Fruit fly (Drosophila melanogaster): ENCODE measurements around the gene Med.

DNA sequence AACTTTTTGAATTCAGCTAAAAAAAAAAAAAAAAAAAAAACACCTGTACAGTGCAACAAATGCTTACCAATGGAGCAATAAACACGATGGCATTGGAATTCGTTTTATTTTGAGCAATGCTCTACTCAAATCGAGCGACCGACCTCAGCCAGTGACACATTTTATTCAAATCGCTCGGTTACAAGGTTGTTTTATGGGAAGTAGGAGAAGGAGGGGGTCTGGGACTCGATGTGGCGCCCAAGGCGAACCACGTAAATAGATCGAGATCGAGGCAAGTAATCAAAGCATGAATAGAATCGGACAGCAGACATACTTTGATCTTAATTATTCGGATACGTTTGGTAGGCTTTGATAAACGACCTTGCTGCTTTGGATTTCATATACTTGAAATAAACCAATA, 7.6 kb upstream of the Med start:
- TF ChIP-seq CG33017 (tag; optimal IDR thresholded peaks at IDR 0.05) (no peak), CG14711 (tag; optimal IDR thresholded peaks at IDR 0.05) (no peak), CG11617 (GFP tag; optimal IDR thresholded peaks at IDR 0.05) (no peak), Mnt (GFP tag; optimal IDR thresholded peaks at IDR 0.05) (no peak), pad (GFP tag; optimal IDR thresholded peaks at IDR 0.05) (no peak), cic (GFP tag; optimal IDR thresholded peaks at IDR 0.05) (no peak), bab1 (GFP tag; optimal IDR thresholded peaks at IDR 0.05) (no peak), CG5204 (GFP tag; optimal IDR thresholded peaks at IDR 0.05) (no peak), tj (GFP tag; optimal IDR thresholded peaks at IDR 0.05) (no peak), ovo (GFP tag; optimal IDR thresholded peaks at IDR 0.05) (no peak), kay (GFP tag; ENCODE audit: borderline replicate concordance) (no peak), CG7101 (tag; optimal IDR thresholded peaks at IDR 0.05) (no peak), CG12768 (GFP tag; optimal IDR thresholded peaks at IDR 0.05) (no peak)
